Fruit fly (Drosophila melanogaster): Measurements from ENCODE around the gene CycT.

CycT gene

dm6 chr3L:17513893-17514616, 43.5 kb downstream of the CycT start, which contains the start of the genes U4-U6-60K and CG7564 (continued):
- TF ChIP-seq CG12391 (tag; optimal IDR thresholded peaks at IDR 0.05), result peak; percentile 73
- TF ChIP-seq CG11723 (GFP tag; optimal IDR thresholded peaks at IDR 0.05), result peak; percentile 45
- TF ChIP-seq gem (tag; optimal IDR thresholded peaks at IDR 0.05), result no peak
- peak; percentile 52 for TF ChIP-seq CG17912 (GFP tag; optimal IDR thresholded peaks at IDR 0.05)
- peak; percentile 6 for TF ChIP-seq CG9797 (GFP tag; optimal IDR thresholded peaks at IDR 0.05)
- TF ChIP-seq Tbp (GFP tag; optimal IDR thresholded peaks at IDR 0.05), result peak; percentile 27
- TF ChIP-seq CG11247 (GFP tag; IDR thresholded peaks at IDR 0.05), result 0 out of 2 replicates have a peak, but pooled peaks have one; percentile 43
- TF ChIP-seq Kr (GFP tag; optimal IDR thresholded peaks at IDR 0.05), result no peak
- TF ChIP-seq CG18619 (GFP tag; optimal IDR thresholded peaks at IDR 0.05), result peak; percentile 71
- peak; percentile 42 for TF ChIP-seq dmrt11E (tag; optimal IDR thresholded peaks at IDR 0.05)
- peak; percentile 76 for TF ChIP-seq NFAT (GFP tag; IDR thresholded peaks at IDR 0.05)
- no peak for TF ChIP-seq pnt (GFP tag; optimal IDR thresholded peaks at IDR 0.05)
- TF ChIP-seq abd-A (tag; optimal IDR thresholded peaks at IDR 0.05), result no peak
- peak; percentile 95 for TF ChIP-seq Dll (GFP tag; IDR thresholded peaks at IDR 0.05; ENCODE audit: partially characterized antibody)
- no peak for TF ChIP-seq Dp (GFP tag; optimal IDR thresholded peaks at IDR 0.05)
- no peak for TF ChIP-seq CG15479 (GFP tag; optimal IDR thresholded peaks at IDR 0.05)
- no peak for TF ChIP-seq GATAe (GFP tag; conservative IDR thresholded peaks at IDR 0.05)
- TF ChIP-seq ara (GFP tag; IDR thresholded peaks at IDR 0.05), result no peak
- TF ChIP-seq bcd (GFP tag; optimal IDR thresholded peaks at IDR 0.05), result peak; percentile 81
- TF ChIP-seq salm (tag; optimal IDR thresholded peaks at IDR 0.05), result no peak
- TF ChIP-seq CG15073 (GFP tag; optimal IDR thresholded peaks at IDR 0.05), result no peak
- no peak for TF ChIP-seq CG14441 (GFP tag; IDR thresholded peaks at IDR 0.05)
- TF ChIP-seq fd64A (GFP tag; optimal IDR thresholded peaks at IDR 0.05), result no peak
- peak; percentile 98 for TF ChIP-seq amos (GFP tag; IDR thresholded peaks at IDR 0.05; ENCODE audit: partially characterized antibody)
- TF ChIP-seq Bdp1 (GFP tag; optimal IDR thresholded peaks at IDR 0.05), result peak; percentile 64
- TF ChIP-seq TFAM (GFP tag; optimal IDR thresholded peaks at IDR 0.05), result no peak
- TF ChIP-seq tup (GFP tag; optimal IDR thresholded peaks at IDR 0.05), result peak; percentile 15
- no peak for TF ChIP-seq pita (GFP tag; optimal IDR thresholded peaks at IDR 0.05)
- peak; percentile 81 for TF ChIP-seq zfh2 (GFP tag; optimal IDR thresholded peaks at IDR 0.05)
- peak; percentile 42 for TF ChIP-seq CG17385 (GFP tag; optimal IDR thresholded peaks at IDR 0.05)
- no peak for TF ChIP-seq danr (GFP tag; IDR thresholded peaks at IDR 0.05)
- no peak for TF ChIP-seq CG17612 (GFP tag; IDR thresholded peaks at IDR 0.05)
- peak; percentile 72 for TF ChIP-seq CG10209 (GFP tag; optimal IDR thresholded peaks at IDR 0.05)
- peak; percentile 89 for TF ChIP-seq unc-4 (GFP tag; IDR thresholded peaks at IDR 0.05; ENCODE audit: partially characterized antibody)
- TF ChIP-seq sc (optimal IDR thresholded peaks at IDR 0.05), result no peak
- peak; percentile 7 for TF ChIP-seq sc (GFP tag; optimal IDR thresholded peaks at IDR 0.05)
- TF ChIP-seq Med (GFP tag), result peak; percentile 81
- TF ChIP-seq CG4328 (GFP tag; optimal IDR thresholded peaks at IDR 0.05), result peak; percentile 46
- peak; percentile 91 for TF ChIP-seq row (GFP tag; IDR thresholded peaks at IDR 0.05)
- TF ChIP-seq CG6813 (GFP tag; optimal IDR thresholded peaks at IDR 0.05), result no peak
- TF ChIP-seq Hr78 (GFP tag; optimal IDR thresholded peaks at IDR 0.05), result no peak
- TF ChIP-seq Usf (GFP tag; optimal IDR thresholded peaks at IDR 0.05), result peak; percentile 55
- 0 out of 3 replicates have a peak, but pooled peaks have one; percentile 47 for TF ChIP-seq CG7357 (GFP tag; IDR thresholded peaks at IDR 0.05)
- TF ChIP-seq Opbp (GFP tag; IDR thresholded peaks at IDR 0.05; ENCODE audit: partially characterized antibody), result peak; percentile 97
- TF ChIP-seq toy (GFP tag; IDR thresholded peaks at IDR 0.05), result no peak; the same call in 1 of the 2 replicates
- peak; percentile 27 for TF ChIP-seq CG33213 (GFP tag; optimal IDR thresholded peaks at IDR 0.05)
- TF ChIP-seq Doc2 (GFP tag; IDR thresholded peaks at IDR 0.05), result no peak
- peak; percentile 42 for TF ChIP-seq Chrac-16 (GFP tag; optimal IDR thresholded peaks at IDR 0.05)
- TF ChIP-seq CG10959 (GFP tag; IDR thresholded peaks at IDR 0.05), result no peak
